Worm (Caenorhabditis elegans) whole organism, young adult: ENCODE results near the gene F40G9.7.

Experiments used
- B0035.1 ChIP-seq: sonication (generic microtip); optimal IDR thresholded peaks from 2 replicates; lab custom pipeline; 2016; ENCODE audit warnings: missing genetic modification characterization, mild to moderate bottlenecking, missing compliant biosample characterization, missing genotype, missing genetic modification reagents
- B0261.1 ChIP-seq: sonication (generic microtip); optimal IDR thresholded peaks from 2 replicates; lab custom pipeline; 2016; ENCODE audit warnings: mild to moderate bottlenecking, missing genetic modification characterization, moderate library complexity, missing compliant biosample characterization
- B0336.3 ChIP-seq: fragments of 200-800 bp; sonication (Bioruptor generic); IDR thresholded peaks from 2 replicates; pipeline ENCODE4 v1.3.6; 2022; ENCODE audit warnings: missing genetic modification characterization, missing compliant biosample characterization
- F37B4.10 ChIP-seq: fragments of 200-800 bp; sonication (Bioruptor generic); IDR thresholded peaks from 2 replicates; pipeline ENCODE4 v1.3.6; 2022; ENCODE audit warnings: missing genetic modification characterization, missing compliant biosample characterization
- F49E8.2 ChIP-seq: sonication (generic microtip); optimal IDR thresholded peaks from 3 replicates; lab custom pipeline; 2017; ENCODE audit warnings: missing genetic modification characterization, mild to moderate bottlenecking, missing compliant biosample characterization, antibody characterized with exemption, moderate library complexity; ENCODE audit not compliant: insufficient read depth
- ZK185.1 ChIP-seq: sonication (generic microtip); optimal IDR thresholded peaks from 2 replicates; lab custom pipeline; 2016; ENCODE audit warnings: mild to moderate bottlenecking, missing genetic modification characterization, missing compliant biosample characterization; ENCODE audit not compliant: poor library complexity, severe bottlenecking
- akir-1 ChIP-seq: fragments of 200-800 bp; sonication (Bioruptor generic); optimal IDR thresholded peaks from 2 replicates; lab custom pipeline; 2018; ENCODE audit warnings: mild to moderate bottlenecking, missing genetic modification characterization, moderate library complexity, missing compliant biosample characterization
- ama-1 ChIP-seq, 3 experiments: fragments of 150-350 bp in 1 of 3; sonication (generic microtip) in 2 of 3; optimal IDR thresholded peaks; 2 replicates each; lab custom pipeline; 2014 to 2018; ENCODE audit warnings: missing biosample characterization in 2 of 3, missing genetic modification characterization in 2 of 3, missing genetic modification reagents in 2 of 3
- ccch-3 ChIP-seq: fragments of 200-800 bp; sonication (Bioruptor generic); optimal IDR thresholded peaks from 2 replicates; lab custom pipeline; 2018; ENCODE audit warnings: mild to moderate bottlenecking, missing genetic modification characterization, missing compliant biosample characterization
- cebp-2 ChIP-seq: fragments of 200-800 bp; sonication (Bioruptor generic); IDR thresholded peaks from 2 replicates; pipeline ENCODE4 v1.3.6; 2022; ENCODE audit warnings: missing genetic modification characterization, missing compliant biosample characterization
- ceh-100 ChIP-seq: fragments of 200-800 bp; sonication (Bioruptor generic); IDR thresholded peaks from 2 replicates; pipeline ENCODE4 v1.3.6; 2022; ENCODE audit warnings: missing genetic modification reagents, missing genetic modification characterization, missing compliant biosample characterization
- ceh-40 ChIP-seq: fragments of 200-800 bp; sonication (Bioruptor generic); IDR thresholded peaks from 2 replicates; pipeline ENCODE4 v1.3.6; 2022; ENCODE audit warnings: missing genetic modification characterization, missing compliant biosample characterization
- ceh-58 ChIP-seq: fragments of 200-800 bp; sonication (Bioruptor generic); IDR thresholded peaks from 2 replicates; pipeline ENCODE4 v1.3.6; 2022; ENCODE audit warnings: missing genetic modification characterization, missing compliant biosample characterization
- dpff-1 ChIP-seq: sonication (generic microtip); optimal IDR thresholded peaks from 2 replicates; lab custom pipeline; 2017; ENCODE audit warnings: mild to moderate bottlenecking, missing genetic modification characterization, missing compliant biosample characterization
- egl-18 ChIP-seq: fragments of 200-800 bp; sonication (Bioruptor generic); IDR thresholded peaks from 2 replicates; pipeline ENCODE4 v1.3.6; 2022; ENCODE audit warnings: missing genetic modification reagents, missing genetic modification characterization, missing compliant biosample characterization
- egl-44 ChIP-seq: fragments of 200-800 bp; sonication (Bioruptor generic); IDR thresholded peaks from 2 replicates; pipeline ENCODE4 v1.3.6; 2022; ENCODE audit warnings: missing genetic modification reagents, missing genetic modification characterization, missing compliant biosample characterization
- egrh-3 ChIP-seq: fragments of 200-800 bp; sonication (Bioruptor generic); IDR thresholded peaks from 2 replicates; pipeline ENCODE4 v1.3.6; 2022; ENCODE audit warnings: missing genetic modification reagents, missing genetic modification characterization, missing compliant biosample characterization
- ets-4 ChIP-seq: fragments of 200-800 bp; sonication (Bioruptor generic); optimal IDR thresholded peaks from 2 replicates; lab custom pipeline; 2018; ENCODE audit warnings: mild to moderate bottlenecking, missing genetic modification characterization, missing compliant biosample characterization
- hlh-12 ChIP-seq: sonication (generic microtip); optimal IDR thresholded peaks from 2 replicates; lab custom pipeline; 2016; ENCODE audit warnings: missing genetic modification characterization, missing compliant biosample characterization
- hlh-26 ChIP-seq: fragments of 200-800 bp; sonication (Bioruptor generic); conservative IDR thresholded peaks from 2 replicates; pipeline ENCODE4 v1.3.6; 2022; ENCODE audit warnings: missing genetic modification reagents, missing genetic modification characterization, missing compliant biosample characterization
- hmg-1.2 ChIP-seq: fragments of 200-800 bp; sonication (Bioruptor generic); IDR thresholded peaks from 2 replicates; pipeline ENCODE4 v1.3.6; 2022; ENCODE audit warnings: missing genetic modification reagents, missing genetic modification characterization, missing compliant biosample characterization
- hsf-1 ChIP-seq: fragments of 200-800 bp; sonication (Bioruptor generic); IDR thresholded peaks from 2 replicates; pipeline ENCODE4 v1.3.6; 2022; ENCODE audit warnings: missing genetic modification reagents, missing genetic modification characterization, missing compliant biosample characterization
- lin-40 ChIP-seq: sonication (generic microtip); optimal IDR thresholded peaks from 2 replicates; lab custom pipeline; 2016; ENCODE audit warnings: missing genetic modification characterization, mild to moderate bottlenecking, missing compliant biosample characterization, missing genotype, missing genetic modification reagents
- madf-10 ChIP-seq: sonication (generic microtip); optimal IDR thresholded peaks from 2 replicates; lab custom pipeline; 2016; ENCODE audit warnings: mild to moderate bottlenecking, missing genetic modification characterization, missing compliant biosample characterization
- madf-3 ChIP-seq: fragments of 200-800 bp; sonication (Bioruptor generic); IDR thresholded peaks from 2 replicates; pipeline ENCODE4 v1.3.6; 2022; ENCODE audit warnings: missing genetic modification reagents, missing genetic modification characterization, missing compliant biosample characterization
- madf-8 ChIP-seq: fragments of 200-800 bp; sonication (Bioruptor generic); conservative IDR thresholded peaks from 2 replicates; pipeline ENCODE4 v1.3.6; 2022; ENCODE audit warnings: missing genetic modification reagents, missing genetic modification characterization, missing compliant biosample characterization
- mes-4 ChIP-seq: sonication (generic microtip); optimal IDR thresholded peaks from 2 replicates; lab custom pipeline; 2016; ENCODE audit warnings: missing genotype, missing genetic modification characterization, missing compliant biosample characterization
- nhr-90 ChIP-seq: sonication (generic microtip); optimal IDR thresholded peaks from 2 replicates; lab custom pipeline; 2016; ENCODE audit warnings: missing genotype, mild to moderate bottlenecking, missing genetic modification characterization, missing compliant biosample characterization
- rcor-1 ChIP-seq: fragments of 200-800 bp; sonication (Bioruptor generic); IDR thresholded peaks from 2 replicates; pipeline ENCODE4 v1.3.6; 2022; ENCODE audit warnings: missing genetic modification reagents, missing genetic modification characterization, missing compliant biosample characterization
- rpc-1 ChIP-seq, 2 experiments: fragments of 150-350 bp in 1 of 2; sonication (generic microtip) in 1 of 2; optimal IDR thresholded peaks; 2 replicates each; lab custom pipeline; 2014 to 2018; ENCODE audit warnings: missing biosample characterization in 1 of 2, missing genetic modification characterization in 1 of 2, missing genetic modification reagents in 1 of 2, missing genotype in 1 of 2
- sea-2 ChIP-seq: fragments of 200-800 bp; sonication (Bioruptor generic); IDR thresholded peaks from 2 replicates; pipeline ENCODE4 v1.3.6; 2022; ENCODE audit warnings: missing genetic modification characterization, missing compliant biosample characterization
- snpc-1.1 ChIP-seq: sonication (generic microtip); optimal IDR thresholded peaks from 2 replicates; lab custom pipeline; 2017; ENCODE audit warnings: missing genetic modification characterization, mild to moderate bottlenecking, missing compliant biosample characterization, antibody characterized with exemption, moderate library complexity, missing genotype, missing genetic modification reagents; ENCODE audit not compliant: insufficient read depth
- snpc-3.4 ChIP-seq: sonication (generic microtip); optimal IDR thresholded peaks from 2 replicates; lab custom pipeline; 2017; ENCODE audit warnings: missing genetic modification characterization, mild to moderate bottlenecking, missing compliant biosample characterization, antibody characterized with exemption, moderate library complexity, missing genotype, missing genetic modification reagents
- snpc-4 ChIP-seq, 5 experiments: fragments of 150-350 bp in 1 of 5; sonication (generic microtip) in 4 of 5; optimal IDR thresholded peaks; 2 replicates each; lab custom pipeline; 2014 to 2018; ENCODE audit warnings: missing genetic modification characterization in 5 of 5, missing biosample characterization in 3 of 5, antibody characterized with exemption in 2 of 5, mild to moderate bottlenecking in 2 of 5, missing compliant biosample characterization in 2 of 5, missing genotype in 2 of 5, moderate library complexity in 2 of 5, missing genetic modification reagents in 1 of 5
- ztf-28 ChIP-seq: fragments of 200-800 bp; sonication (Bioruptor generic); IDR thresholded peaks from 2 replicates; pipeline ENCODE4 v1.3.6; 2022; ENCODE audit warnings: missing genetic modification reagents, missing genetic modification characterization, missing compliant biosample characterization
- ztf-6 ChIP-seq: fragments of 200-800 bp; sonication (Bioruptor generic); IDR thresholded peaks from 2 replicates; pipeline ENCODE4 v1.3.6; 2022; ENCODE audit warnings: missing genetic modification reagents, missing genetic modification characterization, missing compliant biosample characterization

Gene F40G9.7

ce11 chrIII:179123-179592 is 13.7 kb downstream of the F40G9.7 start, which contains the start of gene F40G9.6:
F40G9.6 (plus strand) TSS chrIII:179542.
- TF ChIP-seq ztf-6 (no peak), ets-4 (GFP tag; lab: Kevin White, UChicago) (no peak), F37B4.10 (GFP tag; lab: Robert Waterston, UW) (no peak), madf-10 (tag; lab: Kevin White, UChicago) (no peak), hsf-1 (GFP tag; lab: Robert Waterston, UW) (no peak), B0261.1 (tag; lab: Kevin White, UChicago) (no peak), B0336.3 (GFP tag; lab: Robert Waterston, UW) (no peak), mes-4 (tag; lab: Kevin White, UChicago) (no peak)

ce11 chrIII:180963-181362 is 15.5 kb downstream of the F40G9.7 start, which contains the start of gene F40G9.5:
F40G9.5 (plus strand) TSS chrIII:181263.
- TF ChIP-seq F49E8.2 (tag; lab: Kevin White, UChicago) (no peak), madf-8 (GFP tag; lab: Robert Waterston, UW) (no peak), hlh-12 (tag; lab: Kevin White, UChicago) (no peak), mes-4 (tag; lab: Kevin White, UChicago) (no peak), snpc-3.4 (tag; lab: Kevin White, UChicago) (no peak)

- TF ChIP-seq ccch-3 (GFP tag; lab: Kevin White, UChicago) (no peak), madf-3 (GFP tag; lab: Robert Waterston, UW) (no peak), snpc-1.1 (tag; lab: Kevin White, UChicago) (no peak), ZK185.1 (tag; lab: Kevin White, UChicago) (no peak), cebp-2 (GFP tag; lab: Robert Waterston, UW) (no peak), F49E8.2 (tag; lab: Kevin White, UChicago) (no peak), ceh-40 (GFP tag; lab: Robert Waterston, UW) (no peak)
Observed at ce11 chrIII:182080-182479, 16.6 kb downstream of the F40G9.7 start, which contains the start of gene F40G9.15. F40G9.15 (plus strand) TSS chrIII:182380.

- TF ChIP-seq rcor-1 (GFP tag; lab: Robert Waterston, UW) (no peak), lin-40 (no peak), nhr-90 (tag; lab: Kevin White, UChicago) (no peak), ceh-58 (GFP tag; lab: Robert Waterston, UW) (no peak), egl-44 (GFP tag; lab: Robert Waterston, UW) (no peak), F37B4.10 (GFP tag; lab: Robert Waterston, UW) (no peak), ztf-28 (no peak), ztf-6 (no peak), egrh-3 (no peak), sea-2 (GFP tag; lab: Robert Waterston, UW) (no peak), egl-18 (GFP tag; lab: Robert Waterston, UW) (no peak), akir-1 (GFP tag; lab: Kevin White, UChicago) (no peak), ama-1 (optimal IDR thresholded peaks at IDR 0.05; lab: Kevin White, UChicago) (no peak), ama-1 (GFP tag; optimal IDR thresholded peaks at IDR 0.05; lab: Kevin White, UChicago) (no peak), hlh-26 (GFP tag; lab: Robert Waterston, UW) (no peak)
Observed at ce11 chrIII:183072-183471, 17.6 kb downstream of the F40G9.7 start.

ce11 chrIII:184335-184734 is 18.8 kb downstream of the F40G9.7 start:
- TF ChIP-seq egl-44 (GFP tag; lab: Robert Waterston, UW) (no peak), dpff-1 (no peak), rpc-1 (optimal IDR thresholded peaks at IDR 0.05; lab: Kevin White, UChicago) (no peak), rpc-1 (tag; optimal IDR thresholded peaks at IDR 0.05; lab: Kevin White, UChicago) (no peak), hlh-26 (GFP tag; lab: Robert Waterston, UW) (no peak), ceh-100 (GFP tag; lab: Robert Waterston, UW) (no peak), snpc-4 (GFP tag; optimal IDR thresholded peaks at IDR 0.05; lab: Kevin White, UChicago) (no peak), snpc-4 (tag; optimal IDR thresholded peaks at IDR 0.05; lab: Kevin White, UChicago) (no peak), B0035.1 (tag; lab: Kevin White, UChicago) (no peak), hmg-1.2 (GFP tag; lab: Robert Waterston, UW) (no peak)
